Fruit fly (Drosophila melanogaster): Measurements from ENCODE around the gene CG7271.

- no peak for TF ChIP-seq Myc (optimal IDR thresholded peaks at IDR 0.05)
- TF ChIP-seq Sin3A (optimal IDR thresholded peaks at IDR 0.05): no peak
These were observed 43.7 kb downstream of the CG7271 start for dm6 chr3L:18632187-18632635.

Measured in Kc167 (cell line).